Fruit fly (Drosophila melanogaster) Kc167 (cell line): Measurements from ENCODE around the gene CG12783.

Experiments
- Myc ChIP-seq: fragments of >200 bp; optimal IDR thresholded peaks from 2 replicates; lab custom pipeline; 2017; ENCODE audit warnings: missing external identifiers
- Sin3A ChIP-seq: fragments of >200 bp; optimal IDR thresholded peaks from 2 replicates; lab custom pipeline; 2018; ENCODE audit warnings: missing external identifiers
- h ChIP-seq: fragments of >200 bp; optimal IDR thresholded peaks from 3 replicates; lab custom pipeline; 2018; ENCODE audit warnings: missing external identifiers
- insv ChIP-seq: fragments of >200 bp; optimal IDR thresholded peaks from 3 replicates; lab custom pipeline; 2018; ENCODE audit warnings: missing external identifiers
- psq ChIP-seq: fragments of >200 bp; optimal IDR thresholded peaks from 2 replicates; lab custom pipeline; 2017; ENCODE audit warnings: missing external identifiers
- ttk ChIP-seq: sonication (Bioruptor generic); optimal IDR thresholded peaks from 2 replicates; lab custom pipeline; 2017; ENCODE audit warnings: missing external identifiers

Gene CG12783

DNA sequence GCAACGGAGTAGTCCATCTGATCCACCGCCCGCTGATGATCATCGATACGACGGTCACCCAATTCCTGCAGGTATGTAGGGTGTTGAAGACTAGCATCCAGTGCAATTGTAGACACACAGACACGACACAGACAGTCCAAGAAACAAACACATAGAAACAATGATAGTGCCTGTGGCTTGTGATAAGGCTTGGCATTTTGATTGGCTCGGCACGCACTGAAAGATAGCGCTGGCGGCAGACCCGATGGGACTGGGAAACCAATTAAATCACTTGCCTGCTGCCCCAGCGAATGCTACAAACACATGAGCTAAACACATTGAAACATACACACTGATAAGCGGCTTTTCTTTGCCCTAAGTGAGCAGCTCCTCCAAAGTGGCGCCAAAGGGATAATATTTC, 19.5 kb upstream of the CG12783 start:
- TF ChIP-seq Myc (lab: Kevin White, UChicago): no peak
- no peak for TF ChIP-seq psq (lab: Kevin White, UChicago)
- no peak for TF ChIP-seq h
- no peak for TF ChIP-seq insv (lab: Kevin White, UChicago)
- TF ChIP-seq Sin3A (lab: Kevin White, UChicago): no peak
- no peak for TF ChIP-seq ttk (lab: Kevin White, UChicago)

DNA sequence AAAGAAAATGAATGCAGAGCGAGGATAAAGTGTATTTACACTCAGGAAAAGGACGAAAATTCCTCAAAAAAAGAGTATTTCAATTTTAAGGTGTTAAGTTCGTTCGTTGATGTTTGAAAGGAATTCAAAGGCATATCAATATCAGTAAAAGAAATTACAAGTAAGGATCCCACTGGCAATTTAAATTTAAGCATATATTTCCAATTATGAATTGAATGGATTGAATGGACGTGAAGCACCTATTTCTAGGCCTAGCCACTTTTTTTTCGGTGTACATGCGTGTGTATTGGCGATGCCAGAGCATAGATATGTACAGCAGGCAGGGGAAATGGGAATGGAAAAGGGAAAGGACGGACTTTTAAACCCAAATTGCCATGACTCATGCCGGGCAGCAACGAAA, 17.4 kb upstream of the CG12783 start:
- TF ChIP-seq insv (lab: Kevin White, UChicago) (no peak), Myc (lab: Kevin White, UChicago) (no peak), ttk (lab: Kevin White, UChicago) (no peak), Sin3A (lab: Kevin White, UChicago) (no peak), psq (lab: Kevin White, UChicago) (no peak), h (no peak)

DNA sequence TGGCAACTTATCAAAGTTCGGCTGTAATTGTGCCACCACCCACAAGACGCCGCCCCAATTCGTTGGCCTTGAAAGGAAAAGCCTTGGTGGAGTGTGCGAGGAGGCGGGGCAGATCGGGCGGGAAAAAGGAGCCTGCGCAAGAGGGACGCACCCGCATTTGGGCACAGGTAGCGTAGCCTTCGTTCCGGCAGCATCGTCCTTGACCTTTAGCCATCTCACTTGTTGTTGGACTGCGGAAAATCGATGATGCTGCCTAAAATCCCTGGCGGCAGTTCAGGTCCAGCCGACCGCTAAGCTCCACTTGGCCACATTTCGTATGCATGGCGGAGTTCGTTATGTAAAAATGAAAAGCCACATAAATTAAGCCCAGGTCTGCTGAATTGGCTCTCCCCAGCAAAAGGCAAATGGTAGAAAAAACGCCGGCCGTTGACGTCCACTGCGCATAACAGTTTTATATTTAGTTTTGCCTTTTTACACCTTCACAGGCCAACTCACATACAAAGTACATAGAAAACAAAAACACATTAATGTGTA, 13.8 kb upstream of the CG12783 start:
- TF ChIP-seq Myc (lab: Kevin White, UChicago): no peak
- no peak for TF ChIP-seq Sin3A (lab: Kevin White, UChicago)
- TF ChIP-seq ttk (lab: Kevin White, UChicago): no peak
- TF ChIP-seq insv (lab: Kevin White, UChicago): no peak
- no peak for TF ChIP-seq h
- TF ChIP-seq psq (lab: Kevin White, UChicago): no peak

DNA sequence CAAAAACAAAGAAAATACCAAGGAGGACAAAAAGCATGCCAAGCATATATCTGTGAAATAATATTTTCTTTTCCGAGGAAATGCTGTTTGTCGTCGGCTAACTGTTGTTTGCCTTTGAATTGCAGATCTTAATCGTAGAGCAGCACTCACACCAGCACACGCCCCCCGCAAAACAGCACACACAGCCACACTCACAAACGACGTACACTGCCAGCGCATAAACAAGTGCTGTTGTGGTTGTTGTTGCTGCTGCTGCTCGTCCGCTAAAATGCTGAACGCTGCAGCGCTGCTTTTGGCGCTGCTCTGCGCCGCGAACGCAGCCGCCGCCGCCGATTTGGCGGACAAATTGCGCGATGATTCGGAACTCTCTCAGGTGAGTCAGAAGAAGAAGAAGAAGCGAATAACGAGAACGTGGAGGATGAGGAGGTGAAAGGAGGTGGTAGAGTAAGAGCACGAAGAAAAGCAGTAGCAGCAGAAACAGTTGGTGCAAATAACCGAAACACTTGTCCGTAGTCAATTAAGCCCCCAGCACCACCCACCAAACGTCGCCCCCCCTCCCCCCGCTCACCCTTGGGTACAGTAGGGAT, 12.7 kb upstream of the CG12783 start:
- TF ChIP-seq Sin3A (lab: Kevin White, UChicago) (no peak), insv (lab: Kevin White, UChicago) (no peak), psq (lab: Kevin White, UChicago) (no peak), h (no peak), Myc (lab: Kevin White, UChicago) (no peak), ttk (lab: Kevin White, UChicago) (no peak)

DNA sequence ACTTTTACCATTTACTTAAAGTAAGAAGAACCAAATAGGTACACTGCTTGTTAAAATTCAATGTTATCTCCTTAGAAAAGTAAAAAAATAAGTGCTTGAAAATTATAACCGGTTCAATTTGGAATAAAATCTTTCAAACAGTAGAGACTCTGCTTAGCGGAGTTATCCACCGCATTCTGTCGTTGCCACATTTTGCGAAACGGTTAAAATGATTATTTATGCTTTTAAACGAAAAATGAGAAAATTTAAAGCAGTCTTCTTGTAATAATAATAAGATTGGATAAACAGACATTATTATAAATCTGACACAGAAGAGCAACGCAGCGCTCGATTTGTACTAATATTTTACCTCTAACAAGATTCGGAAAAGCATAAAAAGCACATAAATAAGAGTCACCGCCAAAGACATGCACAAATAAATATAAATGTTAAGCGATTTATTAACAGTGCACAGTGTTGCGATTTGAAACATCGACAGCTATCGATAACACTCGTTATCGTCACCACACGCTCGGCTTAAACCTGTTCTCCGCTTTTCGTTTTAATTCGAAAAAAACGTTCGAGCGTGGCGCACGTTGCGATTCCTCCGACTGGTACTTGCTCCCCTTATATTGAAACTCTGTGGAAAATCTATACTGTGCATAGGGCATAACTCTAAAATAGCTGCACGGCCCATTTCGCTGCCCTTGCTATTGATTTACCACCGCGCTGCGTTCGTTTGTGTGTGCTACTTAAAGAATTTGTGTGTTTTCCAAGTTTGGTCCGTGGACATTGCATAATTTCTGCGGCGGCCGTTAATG, 11.8 kb upstream of the CG12783 start, which contains the start of gene Fas1:
TSS of gene Fas1 (plus strand) at position 489 of the 800 bp plus-strand sequence.
- no peak for TF ChIP-seq Sin3A (lab: Kevin White, UChicago)
- TF ChIP-seq Myc (lab: Kevin White, UChicago): no peak
- TF ChIP-seq psq (lab: Kevin White, UChicago): no peak
- TF ChIP-seq ttk (lab: Kevin White, UChicago): no peak
- TF ChIP-seq h: no peak
- no peak for TF ChIP-seq insv (lab: Kevin White, UChicago)

DNA sequence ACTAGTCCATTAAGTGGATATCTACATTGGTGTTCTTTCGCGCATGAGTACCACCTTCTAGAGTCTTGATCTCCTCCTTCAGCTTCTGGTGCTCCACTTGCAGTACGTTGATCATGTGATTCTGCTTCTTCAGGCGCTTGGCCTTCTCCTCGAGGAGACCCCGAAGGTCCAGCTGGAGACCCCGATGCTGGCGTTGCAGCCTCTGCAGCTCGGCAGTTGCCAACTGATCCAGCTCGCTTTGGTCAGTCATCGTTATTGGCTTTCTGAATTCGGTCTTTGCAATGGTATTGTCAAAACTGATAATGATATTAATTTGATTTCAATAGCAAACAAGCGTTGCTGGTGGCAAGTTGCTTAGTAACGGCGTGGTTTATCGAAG, 11.2 kb upstream of the CG12783 start, which contains the start of gene Ccdc114:
TSS of gene Ccdc114 (minus strand) at position 347 of the 379 bp plus-strand sequence.
- TF ChIP-seq ttk (lab: Kevin White, UChicago): no peak
- no peak for TF ChIP-seq Sin3A (lab: Kevin White, UChicago)
- no peak for TF ChIP-seq insv (lab: Kevin White, UChicago)
- no peak for TF ChIP-seq h
- TF ChIP-seq Myc (lab: Kevin White, UChicago): no peak
- no peak for TF ChIP-seq psq (lab: Kevin White, UChicago)

DNA sequence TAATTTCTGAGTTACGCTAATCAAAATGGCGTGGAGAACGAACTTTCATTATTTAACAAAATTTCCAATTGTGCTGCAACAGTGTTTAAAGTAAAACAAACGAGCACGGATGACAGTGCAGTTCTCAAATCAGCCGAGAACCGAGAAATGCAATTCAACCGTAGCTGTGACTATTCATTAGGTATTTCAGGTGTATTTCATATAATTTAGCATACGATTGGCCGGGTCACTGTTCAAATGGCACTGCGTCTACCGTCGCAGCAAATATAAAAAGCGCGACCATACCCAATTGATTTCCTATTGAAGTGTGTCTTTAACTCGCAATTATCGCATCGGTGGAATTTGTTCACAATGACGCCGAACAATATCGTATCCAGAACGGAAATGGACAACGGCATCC, 7.3 kb upstream of the CG12783 start, which contains the start of gene CG14893:
TSS of gene CG14893 (plus strand) at position 301 of the 400 bp plus-strand sequence.
- TF ChIP-seq insv (lab: Kevin White, UChicago) (no peak), psq (lab: Kevin White, UChicago) (no peak), h (no peak), Myc (lab: Kevin White, UChicago) (no peak), Sin3A (lab: Kevin White, UChicago) (no peak), ttk (lab: Kevin White, UChicago) (no peak)

DNA sequence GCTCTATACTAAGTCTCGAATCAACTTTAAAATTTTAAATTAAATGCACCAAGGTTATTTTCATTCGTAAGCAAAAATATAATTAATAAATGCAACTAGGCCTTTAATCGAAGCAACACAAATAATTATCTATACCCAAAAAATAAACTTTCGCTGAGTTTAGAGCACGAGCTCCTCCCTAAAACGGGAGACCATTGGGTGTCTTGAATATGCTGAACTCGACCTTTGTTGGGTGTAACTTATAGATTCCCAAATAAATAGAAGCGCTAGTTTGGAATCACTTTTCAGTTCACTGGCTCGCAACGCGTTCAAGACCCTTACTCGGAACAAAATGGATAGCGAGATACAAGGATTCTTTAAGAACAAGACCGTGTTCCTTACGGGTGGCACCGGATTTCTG, 4.5 kb upstream of the CG12783 start, which contains the start of gene CG17560:
TSS of gene CG17560 (plus strand) at position 301 of the 400 bp plus-strand sequence.
- no peak for TF ChIP-seq psq (lab: Kevin White, UChicago)
- no peak for TF ChIP-seq Myc (lab: Kevin White, UChicago)
- no peak for TF ChIP-seq Sin3A (lab: Kevin White, UChicago)
- no peak for TF ChIP-seq h
- TF ChIP-seq insv (lab: Kevin White, UChicago): no peak
- no peak for TF ChIP-seq ttk (lab: Kevin White, UChicago)

DNA sequence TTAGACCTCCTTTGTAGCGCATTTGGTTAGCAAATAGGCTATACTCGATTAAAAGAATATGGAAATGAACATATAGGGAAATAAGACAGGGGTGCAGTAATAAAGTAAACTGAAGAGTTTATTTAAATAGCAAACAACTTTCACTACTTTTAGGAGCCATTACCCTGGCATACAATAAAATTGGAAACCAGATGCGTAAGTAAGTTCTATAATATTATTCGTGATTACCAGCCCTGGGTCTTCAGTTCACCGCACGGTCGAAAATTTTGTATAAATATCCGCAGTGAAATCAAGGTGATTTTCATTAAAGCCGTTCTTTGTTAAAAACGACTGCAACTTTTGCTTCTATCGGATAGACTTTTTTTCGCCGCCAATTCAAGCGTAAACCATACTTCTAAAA, 1.8 kb upstream of the CG12783 start, which contains the start of gene CG17562:
TSS of gene CG17562 (plus strand) at position 301 of the 400 bp plus-strand sequence.
- TF ChIP-seq ttk (lab: Kevin White, UChicago): no peak
- TF ChIP-seq h: no peak
- no peak for TF ChIP-seq insv (lab: Kevin White, UChicago)
- TF ChIP-seq psq (lab: Kevin White, UChicago): no peak
- no peak for TF ChIP-seq Myc (lab: Kevin White, UChicago)
- no peak for TF ChIP-seq Sin3A (lab: Kevin White, UChicago)

DNA sequence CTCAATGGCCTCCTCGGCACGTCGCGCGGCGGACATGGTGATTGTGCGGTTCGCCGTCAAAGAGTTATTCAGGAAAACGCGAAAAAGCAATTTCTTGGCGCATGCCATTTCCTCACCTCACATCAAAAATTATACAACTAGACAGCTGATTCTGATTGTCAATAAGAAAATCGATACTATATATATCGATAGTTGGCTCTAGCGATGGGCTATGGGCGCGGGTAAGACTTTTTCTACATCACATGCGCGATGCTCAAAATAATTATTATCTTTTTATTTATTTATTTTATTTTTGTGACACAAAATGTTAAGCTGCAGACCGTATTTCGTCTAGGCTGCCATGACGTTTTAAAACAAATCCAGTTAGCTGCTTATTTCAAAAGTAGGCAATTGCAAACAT, 1.0 kb upstream of the CG12783 start, which contains the start of gene CG10340:
TSS of gene CG10340 (minus strand) at position 151 of the 400 bp plus-strand sequence.
- no peak for TF ChIP-seq ttk (lab: Kevin White, UChicago)
- no peak for TF ChIP-seq psq (lab: Kevin White, UChicago)
- TF ChIP-seq h: no peak
- TF ChIP-seq Myc (lab: Kevin White, UChicago): no peak
- TF ChIP-seq insv (lab: Kevin White, UChicago): no peak
- no peak for TF ChIP-seq Sin3A (lab: Kevin White, UChicago)

DNA sequence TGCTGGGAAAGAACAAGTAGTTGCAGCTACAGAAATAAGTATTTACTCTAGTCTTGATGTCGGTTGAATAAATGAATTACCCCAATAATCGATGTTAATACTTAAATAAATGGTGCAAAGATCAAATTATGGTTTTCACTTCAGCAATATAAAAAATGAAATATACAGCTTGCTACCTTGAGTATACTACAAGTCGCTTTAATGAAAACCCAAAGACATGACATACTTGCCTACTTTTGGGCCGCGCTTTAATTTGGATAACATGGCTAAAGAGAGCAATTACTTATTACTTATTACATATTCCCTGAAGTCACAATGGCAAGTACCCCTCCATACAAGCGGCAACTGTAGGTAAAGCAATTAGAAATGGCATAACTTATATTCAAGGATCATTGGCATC, 2.0 kb downstream of the CG12783 start:
- TF ChIP-seq Myc (lab: Kevin White, UChicago): no peak
- TF ChIP-seq psq (lab: Kevin White, UChicago): no peak
- no peak for TF ChIP-seq insv (lab: Kevin White, UChicago)
- TF ChIP-seq Sin3A (lab: Kevin White, UChicago): no peak
- no peak for TF ChIP-seq h
- TF ChIP-seq ttk (lab: Kevin White, UChicago): no peak
